Worm (Caenorhabditis elegans) whole organism, L1 larva: ENCODE measurements around the gene aars-1.
A peak's percentile ranks its signal among the peaks of the same experiment; 100 is the strongest.

ENCODE experiments used
- C04F5.9 ChIP-seq: sonication (generic microtip); optimal IDR thresholded peaks from 2 replicates; lab custom pipeline; 2016; ENCODE audit warnings: missing genetic modification characterization, missing compliant biosample characterization
- C16A3.4 ChIP-seq: fragments of 150-350 bp; optimal IDR thresholded peaks from 2 replicates; lab custom pipeline; 2014; ENCODE audit warnings: missing biosample characterization, missing genetic modification characterization
- C34B4.2 ChIP-seq: sonication (generic microtip); optimal IDR thresholded peaks from 2 replicates; lab custom pipeline; 2017; ENCODE audit warnings: mild to moderate bottlenecking, missing genetic modification characterization, missing compliant biosample characterization
- F16B12.6 ChIP-seq: fragments of 150-350 bp; optimal IDR thresholded peaks from 2 replicates; lab custom pipeline; 2014; ENCODE audit warnings: missing biosample characterization, missing genetic modification characterization
- aly-2 ChIP-seq: fragments of 150-350 bp; optimal IDR thresholded peaks from 2 replicates; lab custom pipeline; 2014; ENCODE audit warnings: missing biosample characterization, missing genetic modification characterization
- ama-1 ChIP-seq: fragments of 150-350 bp; optimal IDR thresholded peaks from 2 replicates; lab custom pipeline; 2014
- blmp-1 ChIP-seq: fragments of 150-350 bp; optimal IDR thresholded peaks from 2 replicates; lab custom pipeline; 2014; ENCODE audit warnings: missing biosample characterization, missing genetic modification characterization
- ceh-8 ChIP-seq: fragments of 200-800 bp; sonication (Bioruptor generic); optimal IDR thresholded peaks from 2 replicates; lab custom pipeline; 2018; ENCODE audit warnings: mild to moderate bottlenecking, missing genetic modification characterization, moderate library complexity, missing compliant biosample characterization
- ceh-82 ChIP-seq, 3 experiments: fragments of 150-350 bp in 1 of 3; sonication (generic microtip) in 2 of 3; optimal IDR thresholded peaks; 2 replicates each; lab custom pipeline; 2014 to 2017; ENCODE audit warnings: missing biosample characterization in 3 of 3, missing genetic modification characterization in 3 of 3
- dpl-1 ChIP-seq, 3 experiments: fragments of 150-350 bp in 2 of 3; sonication (generic microtip) in 1 of 3; optimal IDR thresholded peaks; 2 replicates each; lab custom pipeline; 2014 to 2017; ENCODE audit warnings: missing biosample characterization in 3 of 3, missing genetic modification characterization in 3 of 3, missing genetic modification reagents in 3 of 3
- efl-1 ChIP-seq, 4 experiments: fragments of 150-350 bp; optimal IDR thresholded peaks in 3 of 4; peaks in 1 of 4; 1 replicate in 1 of 4; 2 replicates in 3 of 4; lab custom pipeline; 2014; ENCODE audit warnings: missing biosample characterization in 2 of 4, missing genetic modification characterization in 2 of 4, missing genetic modification reagents in 2 of 4
- egl-13 ChIP-seq: sonication (generic microtip); optimal IDR thresholded peaks from 2 replicates; lab custom pipeline; 2016; ENCODE audit warnings: missing genotype, missing genetic modification reagents, missing genetic modification characterization, missing compliant biosample characterization
- ets-5 ChIP-seq: fragments of 200-800 bp; sonication (Bioruptor generic); IDR thresholded peaks from 2 replicates; pipeline ENCODE4 v1.3.6; 2022; ENCODE audit warnings: missing genetic modification characterization, missing compliant biosample characterization
- fkh-10 ChIP-seq: sonication (generic microtip); optimal IDR thresholded peaks from 2 replicates; lab custom pipeline; 2017; ENCODE audit warnings: missing biosample characterization, missing genetic modification reagents, missing genetic modification characterization
- irx-1 ChIP-seq: sonication (generic microtip); optimal IDR thresholded peaks from 2 replicates; lab custom pipeline; 2016; ENCODE audit warnings: missing genetic modification characterization, missing compliant biosample characterization
- lin-13 ChIP-seq: fragments of 150-350 bp; optimal IDR thresholded peaks from 2 replicates; lab custom pipeline; 2014; ENCODE audit warnings: missing biosample characterization, missing genetic modification reagents, missing genetic modification characterization
- lin-14 ChIP-seq: fragments of 200-800 bp; sonication (Bioruptor generic); optimal IDR thresholded peaks from 2 replicates; lab custom pipeline; 2018; ENCODE audit warnings: mild to moderate bottlenecking, missing genetic modification characterization, moderate library complexity, missing compliant biosample characterization
- lin-35 ChIP-seq, 2 experiments: fragments of 150-350 bp; optimal IDR thresholded peaks; 2 replicates each; lab custom pipeline; 2014; ENCODE audit warnings: missing biosample characterization in 2 of 2, missing genetic modification characterization in 2 of 2, missing genetic modification reagents in 2 of 2
- lin-39 ChIP-seq: fragments of 150-350 bp; optimal IDR thresholded peaks from 2 replicates; lab custom pipeline; 2014; ENCODE audit warnings: missing biosample characterization, missing genetic modification reagents, missing genetic modification characterization
- lsy-2 ChIP-seq, 2 experiments: fragments of 150-350 bp; optimal IDR thresholded peaks; 2 replicates each; lab custom pipeline; 2014; ENCODE audit warnings: missing biosample characterization in 2 of 2, missing genetic modification characterization in 2 of 2
- mdl-1 ChIP-seq, 2 experiments: fragments of 150-350 bp; optimal IDR thresholded peaks; 2 replicates each; lab custom pipeline; 2014 to 2017; ENCODE audit warnings: missing biosample characterization in 2 of 2, missing genetic modification characterization in 2 of 2, inconsistent platforms in 1 of 2
- mep-1 ChIP-seq: fragments of 150-350 bp; optimal IDR thresholded peaks from 2 replicates; lab custom pipeline; 2014; ENCODE audit warnings: missing biosample characterization, missing genetic modification characterization
- nhr-12 ChIP-seq: sonication (generic microtip); optimal IDR thresholded peaks from 2 replicates; lab custom pipeline; 2017; ENCODE audit warnings: missing biosample characterization, missing genetic modification characterization
- nhr-28 ChIP-seq: fragments of 150-350 bp; optimal IDR thresholded peaks from 2 replicates; lab custom pipeline; 2014; ENCODE audit warnings: missing biosample characterization, missing genetic modification characterization
- nhr-47 ChIP-seq: sonication (generic microtip); optimal IDR thresholded peaks from 2 replicates; lab custom pipeline; 2016; ENCODE audit warnings: mild to moderate bottlenecking, missing genetic modification characterization, moderate library complexity, missing compliant biosample characterization
- nhr-71 ChIP-seq: sonication (generic microtip); optimal IDR thresholded peaks from 2 replicates; lab custom pipeline; 2016; ENCODE audit warnings: mild to moderate bottlenecking, missing genetic modification characterization, moderate library complexity, missing compliant biosample characterization
- nhr-85 ChIP-seq: sonication (generic microtip); peaks from one replicate; lab custom pipeline; 2016; ENCODE audit warnings: missing genetic modification characterization, inconsistent platforms, missing compliant biosample characterization
- pag-3 ChIP-seq: sonication (generic microtip); optimal IDR thresholded peaks from 2 replicates; lab custom pipeline; 2017; ENCODE audit warnings: missing genetic modification characterization, mild to moderate bottlenecking, missing compliant biosample characterization, antibody characterized with exemption, borderline replicate concordance; ENCODE audit not compliant: insufficient read depth
- pax-3 ChIP-seq: fragments of 200-800 bp; sonication (Bioruptor generic); optimal IDR thresholded peaks from 2 replicates; lab custom pipeline; 2018; ENCODE audit warnings: mild to moderate bottlenecking, missing genetic modification characterization, moderate library complexity, missing compliant biosample characterization
- rnt-1 ChIP-seq: sonication (generic microtip); optimal IDR thresholded peaks from 2 replicates; lab custom pipeline; 2016; ENCODE audit warnings: mild to moderate bottlenecking, missing genetic modification characterization, moderate library complexity, missing compliant biosample characterization
- skn-1 ChIP-seq: fragments of 150-350 bp; optimal IDR thresholded peaks from 2 replicates; lab custom pipeline; 2014; ENCODE audit warnings: missing biosample characterization, missing genetic modification characterization
- snpc-4 ChIP-seq: fragments of 150-350 bp; optimal IDR thresholded peaks from 2 replicates; lab custom pipeline; 2014; ENCODE audit warnings: missing biosample characterization, missing genetic modification characterization
- snu-23 ChIP-seq: sonication (generic microtip); optimal IDR thresholded peaks from 2 replicates; lab custom pipeline; 2016; ENCODE audit warnings: missing genetic modification characterization, missing compliant biosample characterization
- sox-4 ChIP-seq: sonication (generic microtip); optimal IDR thresholded peaks from 2 replicates; lab custom pipeline; 2016; ENCODE audit warnings: missing genetic modification characterization, missing compliant biosample characterization
- tlp-1 ChIP-seq: fragments of 150-350 bp; optimal IDR thresholded peaks from 2 replicates; lab custom pipeline; 2014; ENCODE audit warnings: missing biosample characterization, missing genetic modification characterization
- unc-30 ChIP-seq: sonication (generic microtip); optimal IDR thresholded peaks from 2 replicates; lab custom pipeline; 2017; ENCODE audit warnings: missing biosample characterization, missing genetic modification characterization
- unc-62 ChIP-seq: fragments of 150-350 bp; optimal IDR thresholded peaks from 2 replicates; lab custom pipeline; 2014; ENCODE audit warnings: missing biosample characterization, missing genetic modification reagents, missing genetic modification characterization
- unc-98 ChIP-seq: fragments of 200-800 bp; sonication (Bioruptor generic); IDR thresholded peaks from 2 replicates; pipeline ENCODE4 v1.3.6; 2022; ENCODE audit warnings: missing genetic modification characterization, missing compliant biosample characterization
- vab-15 ChIP-seq: sonication (generic microtip); optimal IDR thresholded peaks from 2 replicates; lab custom pipeline; 2017; ENCODE audit warnings: missing genotype, mild to moderate bottlenecking, missing genetic modification characterization, missing compliant biosample characterization
- zip-4 ChIP-seq: fragments of 200-800 bp; sonication (Bioruptor generic); optimal IDR thresholded peaks from 2 replicates; lab custom pipeline; 2018; ENCODE audit warnings: mild to moderate bottlenecking, missing genetic modification characterization, moderate library complexity, missing compliant biosample characterization
- ztf-11 ChIP-seq, 2 experiments: sonication (generic microtip); optimal IDR thresholded peaks; 2 replicates each; lab custom pipeline; 2016 to 2017; ENCODE audit warnings: missing genetic modification characterization in 2 of 2, missing biosample characterization in 1 of 2, missing compliant biosample characterization in 1 of 2

Gene aars-1

ce11 chrII:11496767-11497166, 32.5 kb upstream of the aars-1 start, which contains the start of gene emc-5 (continued):
- TF ChIP-seq pag-3 (tag; lab: Kevin White, UChicago) = no peak
- no peak for TF ChIP-seq nhr-28 (tag; lab: Kevin White, UChicago)
- TF ChIP-seq C04F5.9 (tag; lab: Kevin White, UChicago) = no peak
- TF ChIP-seq mdl-1 (tag; optimal IDR thresholded peaks at IDR 0.05; lab: Kevin White, UChicago) = no peak
- TF ChIP-seq unc-62 (GFP tag; lab: Kevin White, UChicago) = no peak

ce11 chrII:11495806-11496205, 31.5 kb upstream of the aars-1 start:
- TF ChIP-seq unc-98 (no peak), efl-1 (optimal IDR thresholded peaks at IDR 0.05; lab: Kevin White, UChicago) (no peak), efl-1 (GFP tag; optimal IDR thresholded peaks at IDR 0.05 in 1 of 2; lab: Kevin White, UChicago) (peak in 1 of 2 experiments; percentile 93)

- TF ChIP-seq F16B12.6 (peak; percentile 81), lin-35 (GFP tag; optimal IDR thresholded peaks at IDR 0.05; lab: Kevin White, UChicago) (peak; percentile 44 to 60), mep-1 (peak; percentile 29), efl-1 (optimal IDR thresholded peaks at IDR 0.05; lab: Kevin White, UChicago) (peak; percentile 38 to 58), efl-1 (GFP tag; optimal IDR thresholded peaks at IDR 0.05 in 1 of 2; lab: Kevin White, UChicago) (peak; percentile 56 to 85), nhr-47 (tag; lab: Kevin White, UChicago) (peak; percentile 32), snu-23 (GFP tag; lab: Kevin White, UChicago) (peak; percentile 45), snpc-4 (tag; lab: Kevin White, UChicago) (no peak), skn-1 (tag; lab: Kevin White, UChicago) (peak; percentile 47), aly-2 (tag; lab: Kevin White, UChicago) (peak; percentile 16), blmp-1 (tag; lab: Kevin White, UChicago) (peak; percentile 6), pax-3 (tag; lab: Kevin White, UChicago) (no peak), ets-5 (GFP tag; lab: Robert Waterston, UW) (no peak), fkh-10 (GFP tag; lab: Kevin White, UChicago) (no peak), sox-4 (tag; lab: Kevin White, UChicago) (no peak), lin-39 (no peak), C34B4.2 (tag; lab: Kevin White, UChicago) (no peak), ztf-11 (tag; optimal IDR thresholded peaks at IDR 0.05; lab: Kevin White, UChicago) (no peak), lsy-2 (tag; optimal IDR thresholded peaks at IDR 0.05; lab: Kevin White, UChicago) (peak; percentile 80 to 97), nhr-12 (no peak), lin-13 (GFP tag; lab: Kevin White, UChicago) (no peak), egl-13 (tag; lab: Kevin White, UChicago) (no peak), ceh-82 (tag; optimal IDR thresholded peaks at IDR 0.05; lab: Kevin White, UChicago) (peak in 2 of 3 experiments; percentile 18 to 48), tlp-1 (tag; lab: Kevin White, UChicago) (no peak), C16A3.4 (tag; lab: Kevin White, UChicago) (peak; percentile 16), zip-4 (GFP tag; lab: Kevin White, UChicago) (peak; percentile 32), lin-14 (GFP tag; lab: Kevin White, UChicago) (peak; percentile 22), irx-1 (no peak), C04F5.9 (tag; lab: Kevin White, UChicago) (no peak), vab-15 (tag; lab: Kevin White, UChicago) (no peak), nhr-71 (tag; lab: Kevin White, UChicago) (peak; percentile 27), rnt-1 (tag; lab: Kevin White, UChicago) (no peak), dpl-1 (GFP tag; optimal IDR thresholded peaks at IDR 0.05; lab: Kevin White, UChicago) (peak; percentile 14 to 67 (median 34)), ama-1 (lab: Kevin White, UChicago) (no peak), nhr-85 (tag; lab: Kevin White, UChicago) (no peak), ceh-8 (GFP tag; lab: Kevin White, UChicago) (no peak), unc-30 (tag; lab: Kevin White, UChicago) (no peak)
These were observed 31.0 kb upstream of the aars-1 start, which contains the start of the genes ooc-3 and B0334.4 for ce11 chrII:11495307-11495706. Gene ooc-3 (minus strand): TSS chrII:11495321. Gene B0334.4 (plus strand): TSS chrII:11495692.
